Worm (Caenorhabditis elegans) whole organism, L4/young adult: ENCODE measurements around the gene H01M10.2.
A peak's percentile ranks its signal among the peaks of the same experiment; 100 is the strongest.

Experiments
- W03F9.2 ChIP-seq: fragments of 150-350 bp; optimal IDR thresholded peaks from 2 replicates; lab custom pipeline; 2014; ENCODE audit warnings: missing biosample characterization, missing genetic modification characterization
- dao-5 ChIP-seq: sonication (generic microtip); optimal IDR thresholded peaks from 2 replicates; lab custom pipeline; 2016; ENCODE audit warnings: missing genotype, missing genetic modification characterization, moderate library complexity, missing compliant biosample characterization
- him-1 ChIP-seq: sonication (generic microtip); optimal IDR thresholded peaks from 2 replicates; lab custom pipeline; 2016; ENCODE audit warnings: missing genotype, missing genetic modification reagents, missing genetic modification characterization, missing compliant biosample characterization

Gene H01M10.2

DNA sequence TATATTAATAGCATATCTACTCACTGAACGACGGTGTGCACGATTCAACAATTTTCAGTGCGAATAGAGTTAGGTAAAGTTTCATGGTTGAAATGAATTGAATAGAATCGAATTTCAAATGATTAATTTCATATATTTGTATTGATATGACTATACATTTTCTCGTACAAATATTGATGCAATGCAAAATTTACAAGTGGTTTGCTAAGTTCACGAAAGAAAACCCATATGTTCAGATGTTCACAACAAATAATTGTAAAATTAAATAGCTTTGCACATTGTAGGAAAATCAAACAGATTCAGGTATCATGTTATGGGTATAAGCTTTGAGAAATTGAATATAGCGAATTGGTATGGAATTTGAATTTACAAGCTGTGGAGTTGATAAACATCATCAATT lies at the start of gene H01M10.2:
Gene H01M10.2 (minus strand): TSS at position 101 of the 400 bp plus-strand sequence.
- no peak for TF ChIP-seq W03F9.2 (tag; lab: Kevin White, UChicago)
- no peak for TF ChIP-seq dao-5
- TF ChIP-seq him-1 (tag; lab: Kevin White, UChicago): no peak

DNA sequence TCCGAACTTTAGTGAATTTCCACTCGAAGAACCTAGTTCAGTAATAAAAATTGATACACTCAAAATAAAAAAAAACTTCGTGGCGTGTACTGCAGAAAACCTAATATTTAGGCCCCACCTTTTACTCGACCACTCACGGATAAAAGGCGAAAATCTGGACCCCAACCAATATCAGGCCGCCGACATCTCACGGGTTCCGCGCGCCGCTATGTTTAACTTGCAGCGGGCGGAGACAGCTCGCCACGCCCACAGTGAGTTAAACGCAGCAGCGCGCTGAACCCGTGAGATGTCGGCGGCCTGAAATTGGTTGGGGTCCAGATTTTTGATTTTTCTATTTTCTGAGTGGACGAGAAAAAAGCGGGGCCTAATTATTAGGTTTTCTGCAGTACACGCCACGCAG lies 47.3 kb upstream of the H01M10.2 start:
- TF ChIP-seq him-1 (tag; lab: Kevin White, UChicago) (no peak), W03F9.2 (tag; lab: Kevin White, UChicago) (no peak), dao-5 (no peak)

DNA sequence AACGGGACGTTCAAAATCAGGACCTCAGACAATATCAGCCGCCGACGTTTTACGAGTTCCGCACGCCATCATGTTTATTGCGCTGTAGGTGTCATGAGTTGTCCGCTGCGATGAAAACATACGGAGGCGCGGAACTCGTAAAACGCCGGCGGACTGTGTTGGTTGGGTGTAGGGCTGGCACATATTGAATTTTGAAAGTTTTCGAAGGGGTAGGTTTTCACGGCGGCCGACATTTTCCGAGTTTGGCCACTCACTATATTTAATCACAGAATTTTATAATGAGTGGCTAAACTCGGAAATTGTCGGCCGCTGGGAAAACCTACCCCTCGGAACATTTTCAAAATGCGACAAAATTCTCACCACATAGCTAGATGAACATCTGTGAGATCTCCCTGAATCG lies 40.6 kb upstream of the H01M10.2 start:
- TF ChIP-seq dao-5 (no peak), W03F9.2 (tag; lab: Kevin White, UChicago) (no peak), him-1 (tag; lab: Kevin White, UChicago) (no peak)

DNA sequence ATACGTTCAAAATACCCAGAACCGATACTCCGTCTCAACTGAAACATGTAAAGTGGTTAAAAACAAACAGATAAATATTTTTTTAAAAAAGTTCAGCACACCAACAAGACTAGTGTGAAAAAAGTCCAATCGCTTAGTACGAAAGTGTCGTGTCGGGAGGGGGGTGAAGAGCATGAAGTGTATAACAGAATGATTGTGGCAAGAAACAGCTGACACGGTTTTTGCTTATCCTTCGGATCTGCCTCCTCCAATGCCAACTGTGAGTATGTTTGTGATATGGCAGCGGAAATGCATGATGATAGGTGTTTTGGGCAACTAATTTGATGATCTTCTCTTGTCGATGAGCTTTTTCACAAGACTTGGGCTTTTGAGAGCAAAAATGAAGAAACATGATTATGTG lies 34.7 kb upstream of the H01M10.2 start:
- no peak for TF ChIP-seq W03F9.2 (tag; lab: Kevin White, UChicago)
- TF ChIP-seq him-1 (tag; lab: Kevin White, UChicago): no peak
- TF ChIP-seq dao-5: no peak

DNA sequence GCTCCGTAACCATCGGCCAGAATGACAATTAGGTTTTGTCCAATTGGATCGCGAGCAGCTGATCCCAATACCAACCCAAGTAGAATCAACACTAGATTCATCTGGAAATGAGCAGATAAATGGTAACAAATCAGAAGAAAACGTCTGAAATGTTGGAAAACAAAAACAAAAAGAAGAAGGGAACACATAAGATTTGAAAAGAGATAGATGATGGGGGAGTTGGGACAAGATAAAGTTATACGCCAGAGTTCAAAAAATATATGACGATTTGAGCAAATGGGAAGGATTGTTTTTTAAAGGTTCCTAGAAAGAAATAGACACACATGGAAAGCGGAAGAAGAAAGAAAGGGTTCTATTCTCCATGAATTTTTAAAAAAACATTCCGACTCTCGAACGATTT lies 30.1 kb upstream of the H01M10.2 start, which contains the start of gene T03G6.3:
Gene T03G6.3 (minus strand): TSS at position 101 of the 400 bp plus-strand sequence.
- TF ChIP-seq dao-5 (no peak), W03F9.2 (tag; lab: Kevin White, UChicago) (no peak), him-1 (tag; lab: Kevin White, UChicago) (no peak)

DNA sequence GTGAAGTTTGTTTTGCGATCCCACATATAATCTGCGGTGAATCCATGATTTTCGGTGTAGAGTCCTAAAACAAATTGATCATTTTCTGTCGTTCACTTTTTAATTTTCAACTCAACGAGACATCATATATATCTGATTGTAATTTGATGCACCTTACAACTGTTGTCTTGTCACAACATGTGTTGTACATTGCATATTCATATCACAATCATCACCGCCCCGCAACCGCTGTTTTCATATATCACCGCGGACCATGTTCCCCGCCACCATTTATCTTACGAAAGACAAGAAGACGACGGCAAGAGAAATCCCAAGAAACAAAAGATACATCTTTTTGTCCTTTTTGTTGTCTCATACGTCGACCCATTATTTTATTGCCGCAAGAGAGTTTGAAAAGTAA lies 28.6 kb upstream of the H01M10.2 start:
- no peak for TF ChIP-seq him-1 (tag; lab: Kevin White, UChicago)
- no peak for TF ChIP-seq dao-5
- TF ChIP-seq W03F9.2 (tag; lab: Kevin White, UChicago): no peak

DNA sequence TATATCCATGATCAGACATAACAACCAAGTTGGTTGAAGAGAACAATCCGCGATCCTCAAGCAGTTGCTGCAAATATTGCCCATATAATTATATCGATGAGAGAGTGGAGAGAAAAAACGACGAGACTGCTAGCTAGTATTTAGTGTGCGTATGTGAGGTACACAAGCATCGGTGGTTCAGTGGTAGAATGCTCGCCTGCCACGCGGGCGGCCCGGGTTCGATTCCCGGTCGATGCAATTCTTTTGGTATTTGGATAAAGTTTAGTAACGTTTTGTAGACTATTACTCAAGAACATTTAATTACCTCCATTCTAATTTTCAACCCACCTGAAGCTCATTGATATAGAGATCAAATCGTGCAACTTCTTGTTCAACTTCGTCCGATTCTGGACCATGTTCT lies 27.5 kb upstream of the H01M10.2 start:
- peak; percentile 56 for TF ChIP-seq him-1 (tag; lab: Kevin White, UChicago)
- TF ChIP-seq W03F9.2 (tag; lab: Kevin White, UChicago): peak; percentile 45
- peak; percentile 84 for TF ChIP-seq dao-5

DNA sequence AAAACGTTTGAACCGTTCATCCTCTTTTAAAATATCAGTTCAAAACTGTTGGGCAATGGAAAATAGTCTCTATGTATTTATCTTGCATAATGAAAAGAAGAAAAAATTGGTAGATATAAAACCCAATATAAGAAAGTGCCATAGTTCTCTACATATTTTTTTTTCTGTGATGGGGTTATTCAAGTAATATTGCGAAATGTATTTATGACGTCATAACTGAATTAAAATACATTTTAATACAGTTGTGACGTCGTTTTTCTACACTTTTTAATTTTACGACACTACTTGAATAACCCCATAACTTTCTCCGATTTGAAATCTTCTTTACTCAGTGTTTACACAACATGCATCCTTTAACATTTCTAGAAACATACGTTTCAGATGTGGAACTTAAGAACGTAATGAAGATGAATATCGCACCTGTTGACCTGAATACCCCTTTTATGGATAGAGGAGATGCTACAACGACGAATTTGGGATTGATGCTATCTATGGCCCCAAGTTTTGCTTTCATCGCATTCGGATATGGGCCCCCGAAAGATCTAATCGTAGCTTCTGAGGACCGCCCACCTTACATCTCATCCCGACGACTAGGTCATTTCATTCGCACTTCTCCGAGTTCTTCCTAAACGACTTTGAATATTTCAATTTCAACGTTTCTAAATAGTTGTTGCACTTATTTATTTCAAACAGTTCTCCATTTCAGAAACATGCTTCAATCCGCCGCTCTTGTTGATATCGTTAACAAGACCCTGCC lies 22.1 kb upstream of the H01M10.2 start, which contains the start of gene T03G6.1:
Gene T03G6.1 (plus strand): TSS at position 707 of the 757 bp plus-strand sequence.
- TF ChIP-seq him-1 (tag; lab: Kevin White, UChicago) (no peak), W03F9.2 (tag; lab: Kevin White, UChicago) (no peak), dao-5 (no peak)

DNA sequence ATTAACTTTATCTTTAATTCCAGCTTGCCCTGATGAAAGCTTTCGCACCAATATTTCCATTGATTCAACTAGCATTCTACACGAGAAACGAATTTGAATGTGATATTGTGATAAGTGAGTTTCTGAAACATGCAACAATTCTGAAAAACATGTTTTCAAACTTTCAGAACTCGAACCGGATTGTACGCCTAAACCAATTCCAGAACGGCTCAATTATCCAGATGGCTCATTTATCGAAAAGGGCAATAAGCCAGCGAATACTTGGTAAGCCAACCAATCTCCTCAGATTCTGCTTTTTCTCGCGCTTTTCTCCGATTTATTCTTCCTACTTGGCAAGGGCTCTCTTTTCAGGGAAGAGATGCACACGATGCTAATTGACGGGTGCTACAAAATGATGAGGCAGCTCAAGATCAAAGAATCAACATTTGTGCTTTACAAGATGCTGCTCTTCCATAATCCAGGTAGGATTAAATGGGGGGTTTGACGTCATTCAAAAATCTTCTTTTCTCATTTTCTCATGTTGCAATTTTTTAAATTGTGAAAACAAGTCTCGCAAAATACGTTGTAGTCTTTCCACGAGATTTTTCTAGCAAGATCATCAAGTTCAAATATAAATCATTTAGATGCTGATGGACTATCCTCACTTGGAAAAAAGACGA lies 18.9 kb upstream of the H01M10.2 start:
- TF ChIP-seq W03F9.2 (tag; lab: Kevin White, UChicago) (no peak), him-1 (tag; lab: Kevin White, UChicago) (peak; percentile 62)

DNA sequence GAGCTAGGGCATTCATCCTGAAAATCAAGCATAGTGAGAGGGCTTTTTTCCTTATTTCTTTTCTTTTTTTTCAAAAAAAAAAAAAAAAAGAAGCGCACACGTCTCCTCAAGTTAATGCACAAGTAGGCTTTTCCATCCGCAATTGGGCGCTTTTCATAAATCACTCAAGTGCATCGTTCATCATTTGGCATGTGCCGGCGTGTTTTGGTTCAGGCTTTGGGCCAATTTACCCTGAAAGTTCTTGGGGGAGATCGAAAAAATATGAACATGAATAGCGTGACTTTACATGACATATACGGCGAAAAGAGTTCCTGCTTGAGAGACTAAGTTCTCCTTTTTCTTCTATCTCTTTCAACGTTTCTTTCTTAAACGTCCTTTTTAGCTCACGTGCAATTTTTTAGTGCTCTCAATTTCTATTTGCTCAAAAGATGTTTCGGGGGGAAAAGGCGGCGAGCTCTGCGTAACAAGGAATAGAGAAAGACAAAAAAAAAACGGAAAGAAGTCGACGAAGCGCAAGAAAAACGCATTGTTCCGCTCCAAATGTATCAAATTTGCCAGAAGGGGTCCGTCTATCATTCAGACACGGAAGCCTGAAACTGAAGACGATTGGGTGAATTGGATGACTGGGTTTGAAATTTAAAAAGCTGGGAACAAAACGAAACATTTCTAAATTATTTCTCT lies 15.6 kb upstream of the H01M10.2 start:
- TF ChIP-seq him-1 (tag; lab: Kevin White, UChicago) (no peak), dao-5 (no peak), W03F9.2 (tag; lab: Kevin White, UChicago) (no peak)

DNA sequence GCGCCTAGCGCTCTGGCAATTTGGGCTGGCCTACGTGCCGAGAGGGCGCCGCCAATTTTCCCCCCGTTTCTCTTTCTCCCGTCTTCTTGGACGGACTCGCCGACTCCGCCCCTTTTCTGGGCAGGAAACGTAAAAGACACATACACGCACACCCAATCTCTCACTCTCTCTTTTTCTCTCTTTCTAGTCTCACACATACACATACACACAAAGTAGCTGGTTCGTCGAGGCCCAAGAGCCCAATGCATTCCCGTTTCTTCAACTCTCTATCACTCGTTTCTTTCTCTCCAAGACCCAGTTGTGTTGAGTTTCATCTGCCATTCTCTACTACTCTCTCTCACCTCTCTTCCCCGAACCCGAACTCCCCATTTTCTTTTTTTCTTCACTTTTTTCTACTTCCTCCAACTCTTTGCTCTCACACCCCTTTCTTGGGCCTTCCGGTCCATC lies 13.3 kb upstream of the H01M10.2 start:
- TF ChIP-seq him-1 (tag; lab: Kevin White, UChicago) (peak; percentile 79), W03F9.2 (tag; lab: Kevin White, UChicago) (no peak)

DNA sequence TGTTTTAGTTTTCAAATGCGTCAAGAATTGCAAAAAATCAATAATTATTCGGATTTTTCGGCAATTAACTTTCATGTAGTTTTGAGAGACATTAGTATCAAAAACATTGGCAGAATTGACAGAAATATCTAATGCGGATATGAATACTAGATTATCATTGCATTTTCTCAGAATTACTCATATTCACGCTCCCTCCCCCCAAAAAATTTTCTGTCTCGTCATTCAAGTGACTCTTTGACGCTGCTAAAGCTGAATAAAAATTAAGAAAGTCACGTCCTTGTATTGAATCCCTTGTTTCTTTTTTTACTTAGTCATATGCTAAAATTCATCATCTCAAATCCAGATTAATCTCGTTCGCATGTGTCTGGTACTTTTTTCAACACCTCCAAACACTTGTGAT lies 11.1 kb upstream of the H01M10.2 start:
- no peak for TF ChIP-seq W03F9.2 (tag; lab: Kevin White, UChicago)
- TF ChIP-seq him-1 (tag; lab: Kevin White, UChicago): no peak
- TF ChIP-seq dao-5: no peak

DNA sequence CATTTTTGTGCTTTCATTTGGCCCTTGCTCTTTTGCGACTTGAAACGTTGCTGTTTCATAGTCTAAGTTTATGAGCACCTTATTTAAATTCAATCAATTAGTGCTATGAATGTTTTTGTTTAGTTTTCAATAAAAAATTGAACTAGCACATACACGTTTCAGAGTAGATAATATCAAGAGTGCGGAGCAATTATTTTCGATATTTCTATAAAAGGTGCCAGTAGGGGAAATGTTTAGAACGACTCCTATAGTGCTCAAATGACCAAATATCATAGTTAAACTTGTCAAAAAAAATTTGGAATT lies 10.2 kb upstream of the H01M10.2 start:
- TF ChIP-seq dao-5 (no peak), W03F9.2 (tag; lab: Kevin White, UChicago) (no peak), him-1 (tag; lab: Kevin White, UChicago) (no peak)
